Worm (Caenorhabditis elegans) whole organism, L4/young adult: ENCODE data around the gene F54C9.7.
A peak's percentile ranks its signal among the peaks of the same experiment; 100 is the strongest.

Experiments
- W03F9.2 ChIP-seq: fragments of 150-350 bp; optimal IDR thresholded peaks from 2 replicates; lab custom pipeline; 2014; ENCODE audit warnings: missing biosample characterization, missing genetic modification characterization
- dao-5 ChIP-seq: sonication (generic microtip); optimal IDR thresholded peaks from 2 replicates; lab custom pipeline; 2016; ENCODE audit warnings: missing genotype, missing genetic modification characterization, moderate library complexity, missing compliant biosample characterization
- him-1 ChIP-seq: sonication (generic microtip); optimal IDR thresholded peaks from 2 replicates; lab custom pipeline; 2016; ENCODE audit warnings: missing genotype, missing genetic modification reagents, missing genetic modification characterization, missing compliant biosample characterization

ce11 chrII:8569038-8569977, 3.8 kb upstream of the F54C9.7 start, which contains the start of the genes col-38 and rpl-5:
- TF ChIP-seq him-1 (peak; percentile 1), dao-5 (tag; lab: Kevin White, UChicago) (no peak), W03F9.2 (tag; lab: Kevin White, UChicago) (peak; percentile 97)
